Fruit fly (Drosophila melanogaster) whole organism, embryonic: ENCODE measurements around the gene comm.

Experiments
- Atf3 ChIP-seq: fragments of 200-800 bp; sonication (Bioruptor generic); optimal IDR thresholded peaks from 3 replicates; lab custom pipeline; 2016; ENCODE audit warnings: missing biosample characterization, missing genetic modification characterization
- B-H2 ChIP-seq: fragments of 200-800 bp; sonication (Bioruptor generic); optimal IDR thresholded peaks from 2 replicates; lab custom pipeline; 2018; ENCODE audit warnings: missing biosample characterization, mild to moderate bottlenecking, missing genetic modification characterization
- CG10274 ChIP-seq: fragments of 200-800 bp; sonication (Bioruptor generic); optimal IDR thresholded peaks from 3 replicates; lab custom pipeline; 2017; ENCODE audit warnings: missing biosample characterization, mild to moderate bottlenecking, missing genetic modification characterization
- CG11398 ChIP-seq: fragments of 200-800 bp; sonication (Bioruptor generic); optimal IDR thresholded peaks from 2 replicates; lab custom pipeline; 2016; ENCODE audit warnings: missing biosample characterization, missing genetic modification characterization
- CG1233 ChIP-seq: fragments of 200-800 bp; sonication (Bioruptor generic); optimal IDR thresholded peaks from 4 replicates; lab custom pipeline; 2018; ENCODE audit warnings: missing biosample characterization, mild to moderate bottlenecking, missing genetic modification characterization
- CG14667 ChIP-seq: fragments of 200-800 bp; sonication (Bioruptor generic); IDR thresholded peaks from 2 replicates; pipeline ENCODE4 v1.3.6; 2022; ENCODE audit warnings: missing biosample characterization, missing genetic modification characterization
- CG14860 ChIP-seq: fragments of 200-800 bp; sonication (Bioruptor generic); IDR thresholded peaks from 3 replicates; pipeline ENCODE4 v1.3.6; 2022; ENCODE audit warnings: missing biosample characterization, missing genetic modification characterization; ENCODE audit not compliant: partially characterized antibody
- CG17802 ChIP-seq: fragments of 200-800 bp; sonication (Bioruptor generic); optimal IDR thresholded peaks from 2 replicates; lab custom pipeline; 2018; ENCODE audit warnings: missing biosample characterization, mild to moderate bottlenecking, missing genetic modification characterization, moderate library complexity
- CG18764 ChIP-seq: fragments of 200-800 bp; sonication (Bioruptor generic); optimal IDR thresholded peaks from 3 replicates; lab custom pipeline; 2016; ENCODE audit warnings: missing biosample characterization, missing genetic modification characterization
- CG32532 ChIP-seq: fragments of 200-800 bp; sonication (Bioruptor generic); IDR thresholded peaks from 2 replicates; pipeline ENCODE4 v1.3.6; 2022; ENCODE audit warnings: missing biosample characterization, missing genetic modification characterization
- CG34376 ChIP-seq: fragments of 200-800 bp; sonication (Bioruptor generic); optimal IDR thresholded peaks from 2 replicates; lab custom pipeline; 2018; ENCODE audit warnings: missing biosample characterization, mild to moderate bottlenecking, missing genetic modification characterization
- CG4282 ChIP-seq: fragments of 200-800 bp; sonication (Bioruptor generic); optimal IDR thresholded peaks from 2 replicates; lab custom pipeline; 2016; ENCODE audit warnings: missing biosample characterization, missing genetic modification characterization
- CG4404 ChIP-seq: fragments of 200-800 bp; sonication (Bioruptor generic); IDR thresholded peaks from 2 replicates; pipeline ENCODE4 v1.3.6; 2022; ENCODE audit warnings: missing biosample characterization, missing genetic modification characterization
- CG4730 ChIP-seq: fragments of 200-800 bp; sonication (Bioruptor generic); IDR thresholded peaks from 2 replicates; pipeline ENCODE4 v1.3.6; 2022; ENCODE audit warnings: missing biosample characterization, missing genetic modification characterization
- CG6272 ChIP-seq: fragments of 200-800 bp; sonication (Bioruptor generic); IDR thresholded peaks from 2 replicates; pipeline ENCODE4 v1.3.6; 2022; ENCODE audit warnings: missing biosample characterization, missing genetic modification characterization
- CG6765 ChIP-seq: fragments of 200-800 bp; sonication (Bioruptor generic); optimal IDR thresholded peaks from 3 replicates; lab custom pipeline; 2017; ENCODE audit warnings: missing biosample characterization, mild to moderate bottlenecking, missing genetic modification characterization
- CG6854 ChIP-seq: fragments of 200-800 bp; sonication (Bioruptor generic); optimal IDR thresholded peaks from 3 replicates; lab custom pipeline; 2017; ENCODE audit warnings: missing biosample characterization, mild to moderate bottlenecking, missing genetic modification characterization
- CG7987 ChIP-seq: fragments of 200-800 bp; sonication (Bioruptor generic); optimal IDR thresholded peaks from 2 replicates; lab custom pipeline; 2018; ENCODE audit warnings: missing biosample characterization, mild to moderate bottlenecking, missing genetic modification characterization, moderate library complexity
- CG9876 ChIP-seq: fragments of 200-800 bp; sonication (Bioruptor generic); optimal IDR thresholded peaks from 2 replicates; lab custom pipeline; 2016; ENCODE audit warnings: missing biosample characterization, missing genetic modification characterization
- Dbx ChIP-seq: fragments of 200-800 bp; sonication (Bioruptor generic); IDR thresholded peaks from 3 replicates; pipeline ENCODE4 v1.3.6; 2022; ENCODE audit warnings: missing biosample characterization, missing genetic modification characterization
- E2f1 ChIP-seq: fragments of 200-800 bp; sonication (Bioruptor generic); IDR thresholded peaks from 2 replicates; pipeline ENCODE4 v1.3.6; 2022; ENCODE audit warnings: missing biosample characterization, missing genetic modification characterization
- Ets65A ChIP-seq: fragments of 200-800 bp; sonication (Bioruptor generic); peaks from one replicate; lab custom pipeline; 2016; ENCODE audit warnings: missing biosample characterization, missing genetic modification characterization
- HLH3B ChIP-seq: fragments of 200-800 bp; sonication (Bioruptor generic); IDR thresholded peaks from 2 replicates; pipeline ENCODE4 v1.3.6; 2022; ENCODE audit warnings: missing biosample characterization, missing genetic modification characterization
- Hand ChIP-seq: fragments of 200-800 bp; sonication (Bioruptor generic); optimal IDR thresholded peaks from 2 replicates; lab custom pipeline; 2017; ENCODE audit warnings: mild to moderate bottlenecking, missing biosample characterization, missing genetic modification reagents, missing genetic modification characterization
- HmgZ ChIP-seq: fragments of 200-800 bp; sonication (Bioruptor generic); optimal IDR thresholded peaks from 2 replicates; lab custom pipeline; 2018; ENCODE audit warnings: missing biosample characterization, mild to moderate bottlenecking, missing genetic modification characterization
- MESR4 ChIP-seq: fragments of 200-800 bp; sonication (Bioruptor generic); optimal IDR thresholded peaks from 2 replicates; lab custom pipeline; 2018; ENCODE audit warnings: missing biosample characterization, mild to moderate bottlenecking, missing genetic modification characterization, moderate library complexity
- MTF-1 ChIP-seq: fragments of 200-800 bp; sonication (Bioruptor generic); optimal IDR thresholded peaks from 2 replicates; lab custom pipeline; 2018; ENCODE audit warnings: missing biosample characterization, mild to moderate bottlenecking, missing genetic modification characterization, borderline replicate concordance
- Sin3A ChIP-seq: fragments of >200 bp; optimal IDR thresholded peaks from 2 replicates; lab custom pipeline; 2018
- Six4 ChIP-seq: fragments of 200-800 bp; sonication (Bioruptor generic); optimal IDR thresholded peaks from 2 replicates; lab custom pipeline; 2016; ENCODE audit warnings: missing biosample characterization, missing genetic modification characterization
- Vsx1 ChIP-seq: fragments of 200-800 bp; sonication (Bioruptor generic); optimal IDR thresholded peaks from 2 replicates; lab custom pipeline; 2017; ENCODE audit warnings: missing biosample characterization, mild to moderate bottlenecking, missing genetic modification characterization, missing genetic modification reagents
- cad ChIP-seq: fragments of >200 bp; optimal IDR thresholded peaks from 2 replicates; lab custom pipeline; 2017; ENCODE audit warnings: missing biosample characterization, missing genetic modification characterization
- corto ChIP-seq: fragments of 200-800 bp; sonication (Bioruptor generic); optimal IDR thresholded peaks from 2 replicates; lab custom pipeline; 2016; ENCODE audit warnings: missing biosample characterization, mild to moderate bottlenecking, missing genetic modification characterization, moderate library complexity
- disco-r ChIP-seq: fragments of 200-800 bp; sonication (Bioruptor generic); optimal IDR thresholded peaks from 2 replicates; lab custom pipeline; 2016; ENCODE audit warnings: missing biosample characterization, missing genetic modification characterization
- dmrt11E ChIP-seq: fragments of 200-800 bp; sonication (Bioruptor generic); optimal IDR thresholded peaks from 3 replicates; lab custom pipeline; 2018; ENCODE audit warnings: missing biosample characterization, mild to moderate bottlenecking, missing genetic modification characterization, moderate library complexity
- dpn ChIP-seq, 2 experiments: fragments of 200-800 bp; sonication (Bioruptor generic); optimal IDR thresholded peaks; 3 replicates each; lab custom pipeline; 2016; ENCODE audit warnings: missing biosample characterization in 2 of 2, missing genetic modification characterization in 2 of 2
- exex ChIP-seq: fragments of 200-800 bp; sonication (Bioruptor generic); optimal IDR thresholded peaks from 4 replicates; lab custom pipeline; 2018; ENCODE audit warnings: missing biosample characterization, mild to moderate bottlenecking, missing genetic modification characterization, moderate library complexity
- gcm2 ChIP-seq: fragments of 200-800 bp; sonication (Bioruptor generic); optimal IDR thresholded peaks from 2 replicates; lab custom pipeline; 2016; ENCODE audit warnings: missing biosample characterization, missing genetic modification characterization
- h ChIP-seq: fragments of >200 bp; optimal IDR thresholded peaks from 2 replicates; lab custom pipeline; 2017
- hb ChIP-seq: fragments of 200-800 bp; sonication (Bioruptor generic); IDR thresholded peaks from 3 replicates; pipeline ENCODE4 v1.3.6; 2022; ENCODE audit warnings: missing biosample characterization, missing genetic modification characterization; ENCODE audit not compliant: partially characterized antibody
- hbn ChIP-seq: fragments of 200-800 bp; sonication (Bioruptor generic); IDR thresholded peaks from 2 replicates; pipeline ENCODE4 v1.3.6; 2022; ENCODE audit warnings: missing biosample characterization, missing genetic modification characterization; ENCODE audit not compliant: partially characterized antibody
- ind ChIP-seq: fragments of 200-800 bp; sonication (Bioruptor generic); optimal IDR thresholded peaks from 3 replicates; lab custom pipeline; 2016; ENCODE audit warnings: missing biosample characterization, missing genetic modification characterization
- kay ChIP-seq: fragments of 200-800 bp; sonication (Bioruptor generic); optimal IDR thresholded peaks from 2 replicates; lab custom pipeline; 2016; ENCODE audit warnings: missing biosample characterization, missing genetic modification characterization
- klu ChIP-seq: fragments of 200-800 bp; sonication (Bioruptor generic); IDR thresholded peaks from 2 replicates; pipeline ENCODE4 v1.3.6; 2022; ENCODE audit warnings: missing biosample characterization, missing genetic modification characterization
- luna ChIP-seq: fragments of 200-800 bp; sonication (Bioruptor generic); optimal IDR thresholded peaks from 2 replicates; lab custom pipeline; 2016; ENCODE audit warnings: missing biosample characterization, missing genetic modification characterization
- pan ChIP-seq, 4 experiments: fragments of >200 bp in 3 of 4; fragments of 200-800 bp in 1 of 4; sonication (Bioruptor generic) in 1 of 4; optimal IDR thresholded peaks in 3 of 4; IDR thresholded peaks in 1 of 4; 2 replicates each; pipeline versions ENCODE4 v1.3.6 to Lab custom; 2017 to 2022; ENCODE audit warnings: missing biosample characterization in 2 of 4, missing genetic modification characterization in 2 of 4, mixed read lengths in 1 of 4
- pb ChIP-seq: fragments of 200-800 bp; sonication (Bioruptor generic); optimal IDR thresholded peaks from 3 replicates; lab custom pipeline; 2016; ENCODE audit warnings: missing biosample characterization, missing genetic modification characterization
- pnt ChIP-seq: fragments of 200-800 bp; sonication (Bioruptor generic); optimal IDR thresholded peaks from 3 replicates; lab custom pipeline; 2016; ENCODE audit warnings: missing biosample characterization, missing genetic modification characterization
- repo ChIP-seq: fragments of 200-800 bp; sonication (Bioruptor generic); optimal IDR thresholded peaks from 2 replicates; lab custom pipeline; 2016; ENCODE audit warnings: missing biosample characterization, missing genetic modification characterization
- rib ChIP-seq: fragments of 200-800 bp; sonication (Bioruptor generic); IDR thresholded peaks from 2 replicates; pipeline ENCODE4 v1.3.6; 2022; ENCODE audit warnings: missing biosample characterization, missing genetic modification characterization
- ssp ChIP-seq: fragments of 200-800 bp; sonication (Bioruptor generic); IDR thresholded peaks from 2 replicates; pipeline ENCODE4 v1.3.6; 2022; ENCODE audit warnings: missing biosample characterization, missing genetic modification characterization
- twi ChIP-seq: fragments of 200-800 bp; optimal IDR thresholded peaks from 2 replicates; lab custom pipeline; 2019; ENCODE audit warnings: missing biosample characterization, mild to moderate bottlenecking, missing genetic modification characterization, moderate library complexity
- zen2 ChIP-seq: fragments of 200-800 bp; sonication (Bioruptor generic); IDR thresholded peaks from 3 replicates; pipeline ENCODE4 v1.3.6; 2022; ENCODE audit warnings: missing biosample characterization, missing genetic modification characterization; ENCODE audit not compliant: partially characterized antibody

comm gene

dm6 chr3L:15713932-15714492, 14.2 kb downstream of the comm start (continued):
- TF ChIP-seq exex (tag; lab: Kevin White, UChicago) = peak; percentile 18
- TF ChIP-seq dmrt11E (tag; lab: Kevin White, UChicago) = peak; percentile 40
- peak; percentile 0 for TF ChIP-seq ind
- peak; percentile 47; the same call in 1 of the 3 replicates for TF ChIP-seq Dbx
- TF ChIP-seq dpn (GFP tag; optimal IDR thresholded peaks at IDR 0.05; lab: Kevin White, UChicago) = peak in 1 of 2 experiments; percentile 58
- TF ChIP-seq klu (GFP tag; lab: Robert Waterston, UW) = no peak
- TF ChIP-seq CG34376 (GFP tag; lab: Kevin White, UChicago) = no peak
- peak; percentile 10 for TF ChIP-seq CG17802 (tag; lab: Kevin White, UChicago)
- TF ChIP-seq CG1233 = peak; percentile 74
- TF ChIP-seq CG14860 (GFP tag; lab: Robert Waterston, UW) = no peak
- 0 out of 2 replicates have a peak, but pooled peaks have one; percentile 11 for TF ChIP-seq CG4404
- no peak for TF ChIP-seq CG6765 (GFP tag; lab: Kevin White, UChicago)
- peak; percentile 46 for TF ChIP-seq HmgZ (tag; lab: Kevin White, UChicago)
- TF ChIP-seq CG7987 (GFP tag; lab: Kevin White, UChicago) = peak; percentile 70
- no peak for TF ChIP-seq CG32532 (GFP tag; lab: Robert Waterston, UW)
- no peak for TF ChIP-seq pan (optimal IDR thresholded peaks at IDR 0.05; lab: Kevin White, UChicago)
- peak in 1 of 2 experiments; percentile 16 for TF ChIP-seq pan (GFP tag; optimal IDR thresholded peaks at IDR 0.05 in 1 of 2, IDR thresholded peaks at IDR 0.05 in 1 of 2)
- TF ChIP-seq Atf3 = peak; percentile 21
- 0 out of 2 replicates have a peak, but pooled peaks have one; percentile 21 for TF ChIP-seq CG4730
- TF ChIP-seq pb = peak; percentile 48
- TF ChIP-seq Ets65A (GFP tag; lab: Kevin White, UChicago) = no peak
- peak; percentile 0 for TF ChIP-seq CG4282 (GFP tag; lab: Kevin White, UChicago)
- TF ChIP-seq Sin3A (lab: Kevin White, UChicago) = no peak
- TF ChIP-seq Vsx1 (GFP tag; lab: Kevin White, UChicago) = peak; percentile 74
- TF ChIP-seq pnt (GFP tag; lab: Kevin White, UChicago) = peak; percentile 26
- TF ChIP-seq gcm2 = no peak
- TF ChIP-seq CG6854 (GFP tag; lab: Kevin White, UChicago) = peak; percentile 44
- peak; percentile 32; the same call in 1 of the 2 replicates for TF ChIP-seq E2f1
- no peak for TF ChIP-seq h (lab: Kevin White, UChicago)
- TF ChIP-seq CG9876 (GFP tag; lab: Kevin White, UChicago) = peak; percentile 29
- peak; percentile 78 for TF ChIP-seq CG11398 (GFP tag; lab: Kevin White, UChicago)
- TF ChIP-seq Hand (GFP tag; lab: Kevin White, UChicago) = no peak
- TF ChIP-seq Six4 (GFP tag; lab: Kevin White, UChicago) = no peak
- peak; percentile 25; the same call in 1 of the 2 replicates for TF ChIP-seq HLH3B (GFP tag; lab: Robert Waterston, UW)

DNA sequence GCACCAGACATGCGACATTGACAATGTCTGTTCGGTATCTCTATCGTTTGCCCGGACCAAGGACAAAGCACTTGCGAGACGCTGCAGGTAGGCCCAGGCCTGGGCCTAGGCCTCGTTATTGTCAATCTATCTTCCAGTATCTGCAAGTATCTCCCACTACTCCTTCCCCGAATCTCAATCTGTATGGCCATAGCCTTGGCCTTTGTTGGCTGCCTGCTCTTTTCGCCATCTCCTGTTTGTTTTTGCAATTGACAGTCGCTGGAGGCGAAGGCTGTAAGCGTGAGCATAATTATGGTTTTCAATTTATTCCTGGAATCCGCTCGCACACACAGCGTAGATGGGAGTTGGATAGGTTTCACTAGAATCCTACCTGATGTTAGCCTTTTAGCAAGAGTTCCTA, 16.2 kb downstream of the comm start:
- TF ChIP-seq CG10274 (GFP tag; lab: Kevin White, UChicago) = no peak
- TF ChIP-seq hb (GFP tag; lab: Robert Waterston, UW) = 0 out of 3 replicates have a peak, but pooled peaks have one; percentile 53
- TF ChIP-seq CG14667 (GFP tag; lab: Robert Waterston, UW) = no peak
- TF ChIP-seq luna (GFP tag; lab: Kevin White, UChicago) = no peak
- no peak for TF ChIP-seq CG18764 (GFP tag; lab: Kevin White, UChicago)
- no peak for TF ChIP-seq ssp (GFP tag; lab: Robert Waterston, UW)
- no peak for TF ChIP-seq MESR4 (GFP tag; lab: Kevin White, UChicago)
- TF ChIP-seq MTF-1 = no peak
- TF ChIP-seq corto (GFP tag; lab: Kevin White, UChicago) = no peak
- no peak for TF ChIP-seq kay (GFP tag; lab: Kevin White, UChicago)
- no peak for TF ChIP-seq disco-r
- no peak for TF ChIP-seq zen2 (GFP tag; lab: Robert Waterston, UW)
- no peak for TF ChIP-seq hbn
- TF ChIP-seq repo = no peak
- 0 out of 2 replicates have a peak, but pooled peaks have one; percentile 14 for TF ChIP-seq CG6272 (GFP tag; lab: Robert Waterston, UW)
- TF ChIP-seq cad = peak; percentile 68
- TF ChIP-seq twi (tag; lab: Kevin White, UChicago) = peak; percentile 11
- no peak for TF ChIP-seq B-H2 (GFP tag; lab: Kevin White, UChicago)
- TF ChIP-seq rib (GFP tag; lab: Robert Waterston, UW) = no peak
